Worm (Caenorhabditis elegans): ENCODE results near the gene K09E2.1.

DNA sequence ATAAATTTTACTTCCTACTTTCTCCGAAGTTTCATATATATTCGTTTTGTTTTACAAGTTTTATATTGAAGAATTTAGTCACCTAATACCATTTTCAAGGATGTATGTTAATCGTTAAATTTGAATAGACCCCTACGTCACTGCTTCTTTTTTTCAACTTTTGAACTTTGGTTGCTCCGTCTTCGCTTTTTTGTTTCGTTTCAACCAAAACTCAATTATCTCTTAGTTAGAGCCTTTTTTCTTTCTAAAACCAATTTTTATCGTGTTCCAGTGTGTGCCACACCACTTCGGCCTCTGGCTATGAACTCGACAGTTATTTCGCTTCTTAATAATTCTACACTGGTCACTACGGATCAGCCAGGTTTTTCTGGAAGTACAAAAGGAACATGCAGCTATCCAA, 15.8 kb downstream of the K09E2.1 start, which contains the start of gene frpr-8:
- TF ChIP-seq Y95B8A.8 (GFP tag; IDR thresholded peaks at IDR 0.05): no peak
- TF ChIP-seq unc-130 (GFP tag; optimal IDR thresholded peaks at IDR 0.05): no peak
- TF ChIP-seq B0035.1 (tag; optimal IDR thresholded peaks at IDR 0.05): no peak
- no peak for TF ChIP-seq ama-1 (optimal IDR thresholded peaks at IDR 0.05)
- TF ChIP-seq ama-1 (GFP tag; optimal IDR thresholded peaks at IDR 0.05): no peak
- TF ChIP-seq F57C9.4 (tag; optimal IDR thresholded peaks at IDR 0.05): no peak
- TF ChIP-seq athp-1 (tag; optimal IDR thresholded peaks at IDR 0.05): no peak
- no peak for TF ChIP-seq hlh-26 (GFP tag; conservative IDR thresholded peaks at IDR 0.05)
- no peak for TF ChIP-seq rcor-1 (GFP tag; IDR thresholded peaks at IDR 0.05)
- no peak for TF ChIP-seq nhr-27 (tag; optimal IDR thresholded peaks at IDR 0.05)

All from whole organism, young adult.